Worm (Caenorhabditis elegans): ENCODE results near the gene slc-25A21.

ce11 chrX:16192574-16192973 lies 2.9 kb downstream of the slc-25A21 start:
- TF ChIP-seq dao-5 (tag; optimal IDR thresholded peaks at IDR 0.05) = no peak
- TF ChIP-seq him-1 (tag; optimal IDR thresholded peaks at IDR 0.05) = no peak
- TF ChIP-seq W03F9.2 (tag; optimal IDR thresholded peaks at IDR 0.05) = no peak
